Worm (Caenorhabditis elegans): Measurements from ENCODE around the gene aly-2.

aly-2 gene

ce11 chrIV:9104071-9105016, 42.9 kb upstream of the aly-2 start, which contains the start of the genes C01F6.14 and fem-3:
C01F6.14 (minus strand) TSS chrIV:9104121.
fem-3 (plus strand) TSS chrIV:9104966.
- TF ChIP-seq pha-4 (tag; optimal IDR thresholded peaks at IDR 0.05): peak; percentile 39
- TF ChIP-seq nhr-28 (tag; optimal IDR thresholded peaks at IDR 0.05): no peak
- peak; percentile 46 for TF ChIP-seq lin-15B (tag; optimal IDR thresholded peaks at IDR 0.05)
- no peak for TF ChIP-seq lin-39 (tag; optimal IDR thresholded peaks at IDR 0.05)
- TF ChIP-seq egl-5 (tag; optimal IDR thresholded peaks at IDR 0.05): peak; percentile 72
- TF ChIP-seq R02D3.7 (tag; optimal IDR thresholded peaks at IDR 0.05): no peak
- peak; percentile 36 for TF ChIP-seq nfya-1 (tag; optimal IDR thresholded peaks at IDR 0.05; ENCODE audit: insufficient read depth)
- no peak for TF ChIP-seq ceh-82 (tag; optimal IDR thresholded peaks at IDR 0.05)
- TF ChIP-seq mml-1 (tag; optimal IDR thresholded peaks at IDR 0.05): no peak
- no peak for TF ChIP-seq ztf-11 (tag; optimal IDR thresholded peaks at IDR 0.05)
- no peak for TF ChIP-seq pqm-1 (tag; optimal IDR thresholded peaks at IDR 0.05)

- TF ChIP-seq lsy-12 (tag; optimal IDR thresholded peaks at IDR 0.05) (no peak), nhr-23 (tag; optimal IDR thresholded peaks at IDR 0.05) (peak; percentile 14), ceh-28 (tag; optimal IDR thresholded peaks at IDR 0.05) (peak; percentile 50), ceh-82 (tag; optimal IDR thresholded peaks at IDR 0.05) (no peak), nhr-28 (tag; optimal IDR thresholded peaks at IDR 0.05) (no peak), hmg-11 (tag; optimal IDR thresholded peaks at IDR 0.05) (peak; percentile 68), aly-2 (tag; optimal IDR thresholded peaks at IDR 0.05) (no peak), skn-1 (tag; optimal IDR thresholded peaks at IDR 0.05) (no peak), egl-5 (tag; optimal IDR thresholded peaks at IDR 0.05) (peak; percentile 93), elt-3 (tag; optimal IDR thresholded peaks at IDR 0.05) (no peak), eor-1 (tag; optimal IDR thresholded peaks at IDR 0.05) (no peak), elt-2 (tag; optimal IDR thresholded peaks at IDR 0.05) (peak; percentile 15), lin-15B (tag; optimal IDR thresholded peaks at IDR 0.05) (peak; percentile 69), jun-1 (tag; optimal IDR thresholded peaks at IDR 0.05) (no peak), nhr-76 (tag; optimal IDR thresholded peaks at IDR 0.05) (no peak), pqm-1 (tag; optimal IDR thresholded peaks at IDR 0.05) (no peak), unc-39 (tag; optimal IDR thresholded peaks at IDR 0.05) (no peak), daf-12 (tag; optimal IDR thresholded peaks at IDR 0.05) (no peak), ceh-9 (tag; optimal IDR thresholded peaks at IDR 0.05) (no peak), R02D3.7 (tag; optimal IDR thresholded peaks at IDR 0.05) (no peak), snpc-4 (tag; optimal IDR thresholded peaks at IDR 0.05) (peak; percentile 27), nhr-25 (tag; optimal IDR thresholded peaks at IDR 0.05) (peak; percentile 49), pha-4 (tag; optimal IDR thresholded peaks at IDR 0.05) (peak; percentile 85), ceh-16 (tag; optimal IDR thresholded peaks at IDR 0.05) (no peak), egl-27 (tag; optimal IDR thresholded peaks at IDR 0.05) (no peak), nhr-237 (tag; optimal IDR thresholded peaks at IDR 0.05) (no peak), nhr-12 (tag; optimal IDR thresholded peaks at IDR 0.05) (no peak), unc-62 (GFP tag; optimal IDR thresholded peaks at IDR 0.05) (no peak), fos-1 (tag; optimal IDR thresholded peaks at IDR 0.05) (no peak), sea-2 (GFP tag; optimal IDR thresholded peaks at IDR 0.05) (no peak), tbx-2 (tag; optimal IDR thresholded peaks at IDR 0.05) (no peak), mdl-1 (tag; optimal IDR thresholded peaks at IDR 0.05) (no peak), nhr-11 (tag; optimal IDR thresholded peaks at IDR 0.05) (no peak), nhr-43 (tag; optimal IDR thresholded peaks at IDR 0.05; ENCODE audit: poor library complexity, severe bottlenecking) (no peak), zag-1 (tag; optimal IDR thresholded peaks at IDR 0.05) (no peak), mml-1 (tag; optimal IDR thresholded peaks at IDR 0.05) (no peak), fkh-2 (tag; optimal IDR thresholded peaks at IDR 0.05) (no peak), ZK546.5 (tag; optimal IDR thresholded peaks at IDR 0.05) (no peak), ztf-4 (tag; optimal IDR thresholded peaks at IDR 0.05) (no peak), nhr-67 (tag; optimal IDR thresholded peaks at IDR 0.05) (no peak), ama-1 (optimal IDR thresholded peaks at IDR 0.05) (no peak), nfya-1 (tag; optimal IDR thresholded peaks at IDR 0.05; ENCODE audit: insufficient read depth) (peak; percentile 58), lin-39 (tag; optimal IDR thresholded peaks at IDR 0.05) (peak; percentile 71), nhr-77 (tag; optimal IDR thresholded peaks at IDR 0.05) (no peak)
These were observed 39.8 kb upstream of the aly-2 start for ce11 chrIV:9107464-9107863.
